Worm (Caenorhabditis elegans) whole organism, late embryonic: Measurements from ENCODE around the gene W04E12.4.

Source experiments
- ceh-18 ChIP-seq: sonication (generic microtip); optimal IDR thresholded peaks from 2 replicates; lab custom pipeline; 2016; ENCODE audit warnings: missing genetic modification characterization, missing compliant biosample characterization
- pha-4 ChIP-seq: fragments of 150-350 bp; optimal IDR thresholded peaks from 2 replicates; lab custom pipeline; 2018; ENCODE audit warnings: missing biosample characterization, missing genetic modification reagents, missing genetic modification characterization
- pqm-1 ChIP-seq: sonication (generic microtip); optimal IDR thresholded peaks from 2 replicates; lab custom pipeline; 2016; ENCODE audit warnings: missing genetic modification characterization, missing compliant biosample characterization

ce11 chrV:19783829-19784228, 40.4 kb downstream of the W04E12.4 start, which contains the start of gene srt-45:
- TF ChIP-seq ceh-18 (tag; lab: Kevin White, UChicago) (no peak), pqm-1 (tag; lab: Kevin White, UChicago) (no peak), pha-4 (tag; lab: Kevin White, UChicago) (no peak)
